Fruit fly (Drosophila melanogaster) whole organism, embryonic: ENCODE data around the gene CG12438.

Experiments
- Ada2b ChIP-seq: fragments of 200-800 bp; sonication (Bioruptor generic); IDR thresholded peaks from 2 replicates; pipeline ENCODE4 v1.3.6; 2022; ENCODE audit warnings: missing biosample characterization, missing genetic modification characterization
- Antp ChIP-seq: fragments of 200-800 bp; sonication (Bioruptor generic); optimal IDR thresholded peaks from 3 replicates; lab custom pipeline; 2016; ENCODE audit warnings: missing biosample characterization, missing genetic modification characterization
- BEAF-32 ChIP-seq: fragments of 200-800 bp; sonication (Bioruptor generic); optimal IDR thresholded peaks from 3 replicates; lab custom pipeline; 2017; ENCODE audit warnings: missing biosample characterization, missing genetic modification characterization, mild to moderate bottlenecking, moderate library complexity, missing genetic modification reagents
- CG10274 ChIP-seq: fragments of 200-800 bp; sonication (Bioruptor generic); optimal IDR thresholded peaks from 3 replicates; lab custom pipeline; 2017; ENCODE audit warnings: missing biosample characterization, mild to moderate bottlenecking, missing genetic modification characterization
- CG10543 ChIP-seq: fragments of 200-800 bp; sonication (Bioruptor generic); optimal IDR thresholded peaks from 3 replicates; lab custom pipeline; 2017; ENCODE audit warnings: missing biosample characterization, mild to moderate bottlenecking, missing genetic modification characterization, moderate library complexity
- CG11695 ChIP-seq: fragments of 200-800 bp; sonication (Bioruptor generic); IDR thresholded peaks from 3 replicates; pipeline ENCODE4 v1.3.6; 2022; ENCODE audit warnings: missing biosample characterization, missing genetic modification characterization
- CG12155 ChIP-seq: fragments of 200-800 bp; sonication (Bioruptor generic); optimal IDR thresholded peaks from 3 replicates; lab custom pipeline; 2016; ENCODE audit warnings: missing biosample characterization, missing genetic modification characterization
- CG13296 ChIP-seq: fragments of 200-800 bp; sonication (Bioruptor generic); optimal IDR thresholded peaks from 3 replicates; lab custom pipeline; 2018; ENCODE audit warnings: missing biosample characterization, mild to moderate bottlenecking, missing genetic modification characterization
- CG13624 ChIP-seq: fragments of 200-800 bp; sonication (Bioruptor generic); optimal IDR thresholded peaks from 2 replicates; lab custom pipeline; 2016; ENCODE audit warnings: missing biosample characterization, missing genetic modification characterization
- CG1647 ChIP-seq: fragments of 200-800 bp; sonication (Bioruptor generic); optimal IDR thresholded peaks from 3 replicates; lab custom pipeline; 2016; ENCODE audit warnings: missing biosample characterization, missing genetic modification characterization
- CG1792 ChIP-seq: fragments of 200-800 bp; sonication (Bioruptor generic); optimal IDR thresholded peaks from 2 replicates; lab custom pipeline; 2016; ENCODE audit warnings: missing biosample characterization, missing genetic modification characterization
- CG30431 ChIP-seq: fragments of 200-800 bp; sonication (Bioruptor generic); optimal IDR thresholded peaks from 2 replicates; lab custom pipeline; 2017; ENCODE audit warnings: missing biosample characterization, missing genetic modification characterization
- CG31224 ChIP-seq: fragments of 200-800 bp; sonication (Bioruptor generic); IDR thresholded peaks from 2 replicates; pipeline ENCODE4 v1.3.6; 2022; ENCODE audit warnings: missing biosample characterization, missing genetic modification characterization
- CG31388 ChIP-seq: fragments of 200-800 bp; sonication (Bioruptor generic); optimal IDR thresholded peaks from 2 replicates; lab custom pipeline; 2016; ENCODE audit warnings: missing biosample characterization, missing genetic modification characterization
- CG6175 ChIP-seq: fragments of 200-800 bp; sonication (Bioruptor generic); IDR thresholded peaks from 3 replicates; pipeline ENCODE4 v1.3.6; 2022; ENCODE audit warnings: missing biosample characterization, missing genetic modification characterization
- CG6254 ChIP-seq: fragments of 200-800 bp; sonication (Bioruptor generic); optimal IDR thresholded peaks from 3 replicates; lab custom pipeline; 2017; ENCODE audit warnings: mild to moderate bottlenecking, missing biosample characterization, missing genetic modification reagents, missing genetic modification characterization
- CG6272 ChIP-seq: fragments of 200-800 bp; sonication (Bioruptor generic); IDR thresholded peaks from 2 replicates; pipeline ENCODE4 v1.3.6; 2022; ENCODE audit warnings: missing biosample characterization, missing genetic modification characterization
- CG7357 ChIP-seq: fragments of 200-800 bp; sonication (Bioruptor generic); IDR thresholded peaks from 3 replicates; pipeline ENCODE4 v1.3.6; 2022; ENCODE audit warnings: missing biosample characterization, missing genetic modification characterization
- CG7987 ChIP-seq: fragments of 200-800 bp; sonication (Bioruptor generic); optimal IDR thresholded peaks from 2 replicates; lab custom pipeline; 2018; ENCODE audit warnings: missing biosample characterization, mild to moderate bottlenecking, missing genetic modification characterization, moderate library complexity
- Dek ChIP-seq: fragments of 200-800 bp; sonication (Bioruptor generic); optimal IDR thresholded peaks from 3 replicates; lab custom pipeline; 2019; ENCODE audit warnings: missing biosample characterization, mild to moderate bottlenecking, missing genetic modification characterization, moderate library complexity
- ERR ChIP-seq: fragments of 200-800 bp; sonication (Bioruptor generic); optimal IDR thresholded peaks from 2 replicates; lab custom pipeline; 2016; ENCODE audit warnings: missing biosample characterization, missing genetic modification characterization
- Ets65A ChIP-seq: fragments of 200-800 bp; sonication (Bioruptor generic); peaks from one replicate; lab custom pipeline; 2016; ENCODE audit warnings: missing biosample characterization, missing genetic modification characterization
- Fer2 ChIP-seq: fragments of 200-800 bp; sonication (Bioruptor generic); optimal IDR thresholded peaks from 2 replicates; lab custom pipeline; 2018; ENCODE audit warnings: missing biosample characterization, mild to moderate bottlenecking, missing genetic modification characterization, moderate library complexity
- GATAe ChIP-seq: fragments of 200-800 bp; sonication (Bioruptor generic); conservative IDR thresholded peaks from 2 replicates; pipeline ENCODE4 v1.3.6; 2022; ENCODE audit warnings: missing biosample characterization, missing genetic modification characterization
- H15 ChIP-seq: fragments of 200-800 bp; sonication (Bioruptor generic); IDR thresholded peaks from 3 replicates; pipeline ENCODE4 v1.3.6; 2022; ENCODE audit warnings: missing biosample characterization, missing genetic modification characterization
- Hmx ChIP-seq: fragments of 200-800 bp; sonication (Bioruptor generic); optimal IDR thresholded peaks from 2 replicates; lab custom pipeline; 2016; ENCODE audit warnings: missing biosample characterization, missing genetic modification characterization
- Mes4 ChIP-seq: fragments of 200-800 bp; sonication (Bioruptor generic); optimal IDR thresholded peaks from 2 replicates; lab custom pipeline; 2016; ENCODE audit warnings: missing biosample characterization, missing genetic modification characterization
- Mrtf ChIP-seq: fragments of 200-800 bp; sonication (Bioruptor generic); IDR thresholded peaks from 3 replicates; pipeline ENCODE4 v1.3.6; 2022; ENCODE audit warnings: missing biosample characterization, missing genetic modification characterization
- Oli ChIP-seq: fragments of 200-800 bp; sonication (Bioruptor generic); optimal IDR thresholded peaks from 2 replicates; lab custom pipeline; 2018; ENCODE audit warnings: missing biosample characterization, mild to moderate bottlenecking, missing genetic modification characterization, moderate library complexity
- Poxn ChIP-seq: fragments of 200-800 bp; sonication (Bioruptor generic); IDR thresholded peaks from 2 replicates; pipeline ENCODE4 v1.3.6; 2022; ENCODE audit warnings: missing biosample characterization, missing genetic modification characterization
- Rfx ChIP-seq: fragments of 200-800 bp; sonication (Bioruptor generic); IDR thresholded peaks from 2 replicates; pipeline ENCODE4 v1.3.6; 2022; ENCODE audit warnings: missing biosample characterization, missing genetic modification characterization
- Sox102F ChIP-seq: fragments of 200-800 bp; sonication (Bioruptor generic); optimal IDR thresholded peaks from 2 replicates; lab custom pipeline; 2018; ENCODE audit warnings: missing biosample characterization, mild to moderate bottlenecking, missing genetic modification characterization, moderate library complexity
- Stat92E ChIP-seq, 3 experiments: fragments of >200 bp in 2 of 3; fragments of 200-800 bp in 1 of 3; sonication (Bioruptor generic) in 1 of 3; optimal IDR thresholded peaks; 2 replicates each; lab custom pipeline; 2017 to 2019; ENCODE audit warnings: missing biosample characterization in 3 of 3, missing genetic modification characterization in 3 of 3, mild to moderate bottlenecking in 1 of 3, moderate library complexity in 1 of 3
- Usf ChIP-seq: fragments of 200-800 bp; sonication (Bioruptor generic); optimal IDR thresholded peaks from 2 replicates; lab custom pipeline; 2017; ENCODE audit warnings: missing genotype, missing biosample characterization, missing genetic modification characterization
- bowl ChIP-seq: fragments of 200-800 bp; sonication (Bioruptor generic); IDR thresholded peaks from 2 replicates; pipeline ENCODE4 v1.3.6; 2022; ENCODE audit warnings: missing biosample characterization, missing genetic modification characterization
- chm ChIP-seq: fragments of 200-800 bp; sonication (Bioruptor generic); IDR thresholded peaks from 2 replicates; pipeline ENCODE4 v1.3.6; 2022; ENCODE audit warnings: missing biosample characterization, missing genetic modification characterization
- crc ChIP-seq: fragments of 200-800 bp; sonication (Bioruptor generic); optimal IDR thresholded peaks from 2 replicates; lab custom pipeline; 2016; ENCODE audit warnings: missing biosample characterization, missing genetic modification characterization
- da ChIP-seq: fragments of 200-800 bp; sonication (Bioruptor generic); optimal IDR thresholded peaks from 2 replicates; lab custom pipeline; 2016; ENCODE audit warnings: missing biosample characterization, missing genetic modification characterization
- dan ChIP-seq: fragments of 200-800 bp; sonication (Bioruptor generic); IDR thresholded peaks from 2 replicates; pipeline ENCODE4 v1.3.6; 2022; ENCODE audit warnings: missing biosample characterization, missing genetic modification characterization
- fd96Cb ChIP-seq: fragments of 200-800 bp; sonication (Bioruptor generic); optimal IDR thresholded peaks from 2 replicates; lab custom pipeline; 2018; ENCODE audit warnings: missing biosample characterization, mild to moderate bottlenecking, missing genetic modification characterization, moderate library complexity
- gsb-n ChIP-seq: fragments of 200-800 bp; sonication (Bioruptor generic); optimal IDR thresholded peaks from 3 replicates; lab custom pipeline; 2018; ENCODE audit warnings: missing biosample characterization, mild to moderate bottlenecking, missing genetic modification characterization
- ken ChIP-seq: fragments of 200-800 bp; sonication (Bioruptor generic); IDR thresholded peaks from 3 replicates; pipeline ENCODE4 v1.3.6; 2022; ENCODE audit warnings: missing biosample characterization, missing genetic modification characterization
- knrl ChIP-seq: fragments of 200-800 bp; sonication (Bioruptor generic); IDR thresholded peaks from 3 replicates; pipeline ENCODE4 v1.3.6; 2022; ENCODE audit warnings: missing biosample characterization, missing genetic modification characterization; ENCODE audit not compliant: partially characterized antibody
- maf-S ChIP-seq: fragments of 200-800 bp; sonication (Bioruptor generic); optimal IDR thresholded peaks from 2 replicates; lab custom pipeline; 2016; ENCODE audit warnings: missing biosample characterization, missing genetic modification characterization
- mam ChIP-seq: fragments of 200-800 bp; sonication (Bioruptor generic); optimal IDR thresholded peaks from 3 replicates; lab custom pipeline; 2016; ENCODE audit warnings: missing biosample characterization, missing genetic modification characterization
- prd ChIP-seq, 3 experiments: fragments of >200 bp in 2 of 3; fragments of 200-800 bp in 1 of 3; sonication (Bioruptor generic) in 1 of 3; optimal IDR thresholded peaks in 2 of 3; IDR thresholded peaks in 1 of 3; 2 replicates in 2 of 3; 3 replicates in 1 of 3; pipeline versions ENCODE4 v1.3.6 to Lab custom; 2017 to 2022; ENCODE audit warnings: missing biosample characterization in 1 of 3, missing genetic modification characterization in 1 of 3
- sd ChIP-seq: fragments of 200-800 bp; sonication (Bioruptor generic); optimal IDR thresholded peaks from 3 replicates; lab custom pipeline; 2018; ENCODE audit warnings: missing biosample characterization, mild to moderate bottlenecking, missing genetic modification characterization, moderate library complexity
- sens-2 ChIP-seq: fragments of 200-800 bp; sonication (Bioruptor generic); IDR thresholded peaks from 2 replicates; pipeline ENCODE4 v1.3.6; 2022; ENCODE audit warnings: missing biosample characterization, missing genetic modification characterization
- sisA ChIP-seq: fragments of 200-800 bp; sonication (Bioruptor generic); IDR thresholded peaks from 2 replicates; pipeline ENCODE4 v1.3.6; 2022; ENCODE audit warnings: missing biosample characterization, missing genetic modification characterization
- vfl ChIP-seq: fragments of 200-800 bp; sonication (Bioruptor generic); optimal IDR thresholded peaks from 2 replicates; lab custom pipeline; 2016; ENCODE audit warnings: missing biosample characterization, missing genetic modification characterization
- wdn ChIP-seq: fragments of 200-800 bp; sonication (Bioruptor generic); IDR thresholded peaks from 2 replicates; pipeline ENCODE4 v1.3.6; 2022; ENCODE audit warnings: missing biosample characterization, missing genetic modification characterization
- yki ChIP-seq: fragments of >200 bp; optimal IDR thresholded peaks from 3 replicates; lab custom pipeline; 2018

CG12438 gene

DNA sequence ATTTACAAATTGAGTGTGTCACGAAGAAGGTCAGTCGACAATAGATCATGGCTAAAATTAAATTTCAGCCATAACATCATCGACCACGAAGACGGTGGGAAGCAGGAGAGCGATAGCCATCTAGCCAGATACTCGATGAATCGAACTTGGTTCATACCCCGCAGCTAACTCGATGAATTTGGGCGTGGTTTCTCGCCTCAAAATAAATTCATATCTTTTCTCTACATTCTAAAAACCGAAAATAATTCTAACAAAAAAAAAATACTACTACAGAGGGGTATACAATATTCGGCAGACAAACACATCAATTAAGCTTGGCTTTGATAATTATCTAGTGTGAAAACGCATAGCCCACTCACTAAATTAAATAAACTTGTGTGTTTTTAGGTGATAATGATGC, 19.4 kb upstream of the CG12438 start (continued):
- TF ChIP-seq CG31224 (no peak), CG7987 (GFP tag; lab: Kevin White, UChicago) (no peak), Stat92E (GFP tag; optimal IDR thresholded peaks at IDR 0.05; lab: Kevin White, UChicago) (no peak), vfl (no peak), chm (GFP tag; lab: Robert Waterston, UW) (peak; percentile 52; the same call in 1 of the 2 replicates), H15 (peak; percentile 72), yki (no peak), maf-S (no peak), knrl (GFP tag; lab: Robert Waterston, UW) (no peak), prd (optimal IDR thresholded peaks at IDR 0.05; lab: Kevin White, UChicago) (no peak), prd (GFP tag; IDR thresholded peaks at IDR 0.05; lab: Robert Waterston, UW) (peak; percentile 74), CG30431 (GFP tag; lab: Kevin White, UChicago) (no peak), Oli (tag; lab: Kevin White, UChicago) (peak; percentile 52), Ets65A (GFP tag; lab: Kevin White, UChicago) (no peak), CG11695 (GFP tag; lab: Robert Waterston, UW) (no peak; the same call in 2 of the 3 replicates), Fer2 (tag; lab: Kevin White, UChicago) (no peak), Mrtf (GFP tag; lab: Robert Waterston, UW) (no peak), CG6254 (no peak), ken (no peak), wdn (GFP tag; lab: Robert Waterston, UW) (no peak), Hmx (GFP tag; lab: Kevin White, UChicago) (no peak), dan (GFP tag; lab: Robert Waterston, UW) (no peak), CG31388 (no peak), CG7357 (GFP tag; lab: Robert Waterston, UW) (no peak), CG13624 (GFP tag; lab: Kevin White, UChicago) (no peak), Poxn (no peak), da (GFP tag; lab: Kevin White, UChicago) (no peak), Dek (no peak), ERR (GFP tag; lab: Kevin White, UChicago) (no peak), CG13296 (GFP tag; lab: Kevin White, UChicago) (no peak), CG10543 (GFP tag; lab: Kevin White, UChicago) (no peak), CG10274 (GFP tag; lab: Kevin White, UChicago) (no peak), Sox102F (GFP tag; lab: Kevin White, UChicago) (peak; percentile 62), Mes4 (GFP tag; lab: Kevin White, UChicago) (no peak), sens-2 (GFP tag; lab: Robert Waterston, UW) (no peak), bowl (GFP tag; lab: Robert Waterston, UW) (no peak), Rfx (GFP tag; lab: Robert Waterston, UW) (peak; percentile 41; the same call in 1 of the 2 replicates), CG6272 (GFP tag; lab: Robert Waterston, UW) (no peak; the same call in 1 of the 2 replicates), gsb-n (no peak), CG6175 (no peak), GATAe (GFP tag; lab: Robert Waterston, UW) (no peak), mam (GFP tag; lab: Kevin White, UChicago) (no peak), crc (GFP tag; lab: Kevin White, UChicago) (no peak), Antp (GFP tag; lab: Kevin White, UChicago) (no peak), Usf (GFP tag; lab: Kevin White, UChicago) (no peak), CG12155 (GFP tag; lab: Kevin White, UChicago) (no peak), sisA (GFP tag; lab: Robert Waterston, UW) (peak; percentile 53), sd (tag; lab: Kevin White, UChicago) (no peak), fd96Cb (tag; lab: Kevin White, UChicago) (peak; percentile 15), CG1792 (no peak), BEAF-32 (no peak), CG1647 (no peak), Ada2b (GFP tag; lab: Robert Waterston, UW) (peak; percentile 48; the same call in 1 of the 2 replicates)
